Worm (Caenorhabditis elegans) whole organism, late embryonic: ENCODE data around the gene ZK355.3.

Source experiments
- K02D7.2 ChIP-seq: sonication (generic microtip); optimal IDR thresholded peaks from 2 replicates; lab custom pipeline; 2017; ENCODE audit warnings: mild to moderate bottlenecking, missing genetic modification characterization, missing compliant biosample characterization
- ama-1 ChIP-seq: fragments of 150-350 bp; optimal IDR thresholded peaks from 2 replicates; lab custom pipeline; 2014
- dve-1 ChIP-seq: sonication (generic microtip); optimal IDR thresholded peaks from 2 replicates; lab custom pipeline; 2017; ENCODE audit warnings: antibody characterized with exemption, mild to moderate bottlenecking, missing genetic modification characterization, missing compliant biosample characterization
- hlh-30 ChIP-seq: sonication (generic microtip); optimal IDR thresholded peaks from 2 replicates; lab custom pipeline; 2017; ENCODE audit warnings: antibody characterized with exemption, missing genetic modification characterization, missing compliant biosample characterization; ENCODE audit not compliant: insufficient read depth
- nfya-1 ChIP-seq: sonication (generic microtip); optimal IDR thresholded peaks from 2 replicates; lab custom pipeline; 2017; ENCODE audit warnings: missing genetic modification characterization, mild to moderate bottlenecking, missing compliant biosample characterization, antibody characterized with exemption, moderate library complexity
- pag-3 ChIP-seq: sonication (generic microtip); optimal IDR thresholded peaks from 2 replicates; lab custom pipeline; 2016; ENCODE audit warnings: missing compliant biosample characterization, missing genetic modification characterization, borderline replicate concordance
- pax-1 ChIP-seq: fragments of 150-350 bp; optimal IDR thresholded peaks from 2 replicates; lab custom pipeline; 2014; ENCODE audit warnings: missing biosample characterization, missing genetic modification characterization
- pros-1 ChIP-seq: fragments of 150-350 bp; optimal IDR thresholded peaks from 2 replicates; lab custom pipeline; 2014; ENCODE audit warnings: missing biosample characterization, missing genetic modification reagents, missing genetic modification characterization
- tbx-2 ChIP-seq: sonication (generic microtip); optimal IDR thresholded peaks from 2 replicates; lab custom pipeline; 2016; ENCODE audit warnings: missing genetic modification characterization, missing compliant biosample characterization

- no peak for TF ChIP-seq pax-1 (tag; lab: Kevin White, UChicago)
- no peak for TF ChIP-seq hlh-30 (tag; lab: Kevin White, UChicago)
- no peak for TF ChIP-seq dve-1 (tag; lab: Kevin White, UChicago)
- TF ChIP-seq ama-1 (lab: Kevin White, UChicago) = no peak
- TF ChIP-seq tbx-2 = no peak
- no peak for TF ChIP-seq pros-1 (tag; lab: Kevin White, UChicago)
- no peak for TF ChIP-seq pag-3 (tag; lab: Kevin White, UChicago)
- TF ChIP-seq K02D7.2 (tag; lab: Kevin White, UChicago) = no peak
- no peak for TF ChIP-seq nfya-1 (tag; lab: Kevin White, UChicago)
Observed at ce11 chrII:2952629-2953028, 25.2 kb upstream of the ZK355.3 start, which contains the start of gene irld-51.
